Worm (Caenorhabditis elegans) whole organism, early embryonic: ENCODE data around the gene R09A8.1.

Experiments used
- B0310.2 ChIP-seq: sonication (generic microtip); optimal IDR thresholded peaks from 2 replicates; lab custom pipeline; 2016; ENCODE audit warnings: mild to moderate bottlenecking, missing genetic modification characterization, missing compliant biosample characterization
- ama-1 ChIP-seq: fragments of 150-350 bp; optimal IDR thresholded peaks from 2 replicates; lab custom pipeline; 2014
- ceh-13 ChIP-seq: fragments of 200-800 bp; sonication (Bioruptor generic); optimal IDR thresholded peaks from 2 replicates; lab custom pipeline; 2018; ENCODE audit warnings: mild to moderate bottlenecking, missing genetic modification characterization, missing compliant biosample characterization
- ets-7 ChIP-seq: sonication (generic microtip); optimal IDR thresholded peaks from 2 replicates; lab custom pipeline; 2016; ENCODE audit warnings: missing genotype, missing genetic modification characterization, missing compliant biosample characterization
- hmg-4 ChIP-seq: fragments of 200-800 bp; sonication (Bioruptor generic); optimal IDR thresholded peaks from 2 replicates; lab custom pipeline; 2018; ENCODE audit warnings: mild to moderate bottlenecking, missing genetic modification characterization, missing compliant biosample characterization
- pes-1 ChIP-seq: fragments of 200-800 bp; sonication (Bioruptor generic); IDR thresholded peaks from 2 replicates; pipeline ENCODE4 v1.3.6; 2022; ENCODE audit warnings: missing genetic modification reagents, missing genetic modification characterization, missing compliant biosample characterization
- scrt-1 ChIP-seq: fragments of 200-800 bp; sonication (Bioruptor generic); IDR thresholded peaks from 2 replicates; pipeline ENCODE4 v1.3.6; 2022; ENCODE audit warnings: missing genetic modification characterization, missing compliant biosample characterization
- tbx-37 ChIP-seq: fragments of 200-800 bp; sonication (Bioruptor generic); conservative IDR thresholded peaks from 2 replicates; pipeline ENCODE4 v1.3.6; 2022; ENCODE audit warnings: missing genetic modification reagents, missing genetic modification characterization, missing compliant biosample characterization

- TF ChIP-seq B0310.2 (tag; lab: Kevin White, UChicago) (no peak), hmg-4 (GFP tag; lab: Kevin White, UChicago) (no peak), ets-7 (tag; lab: Kevin White, UChicago) (no peak), tbx-37 (no peak), ama-1 (lab: Kevin White, UChicago) (no peak), pes-1 (0 out of 2 replicates have a peak, but pooled peaks have one; percentile 49), scrt-1 (GFP tag; lab: Robert Waterston, UW) (no peak), ceh-13 (no peak)
Measured at ce11 chrX:12656420-12657033, 43.0 kb downstream of the R09A8.1 start.
